Fruit fly (Drosophila melanogaster) whole organism, prepupa: Measurements from ENCODE around the gene Or33a.

ENCODE experiments used
- CG10669 ChIP-seq: fragments of 200-800 bp; sonication (Bioruptor generic); optimal IDR thresholded peaks from 3 replicates; lab custom pipeline; 2018; ENCODE audit warnings: missing biosample characterization, mild to moderate bottlenecking, missing genetic modification characterization, moderate library complexity
- CG11294 ChIP-seq: fragments of 200-800 bp; sonication (Bioruptor generic); IDR thresholded peaks from 2 replicates; pipeline ENCODE4 v1.3.6; 2022; ENCODE audit warnings: missing biosample characterization, missing genetic modification characterization
- CG11902 ChIP-seq: fragments of 200-800 bp; sonication (Bioruptor generic); optimal IDR thresholded peaks from 3 replicates; lab custom pipeline; 2016; ENCODE audit warnings: missing biosample characterization, missing genetic modification characterization
- CG1621 ChIP-seq: fragments of 200-800 bp; sonication (Bioruptor generic); optimal IDR thresholded peaks from 3 replicates; lab custom pipeline; 2018; ENCODE audit warnings: missing biosample characterization, mild to moderate bottlenecking, missing genetic modification characterization
- CG16779 ChIP-seq: fragments of 200-800 bp; sonication (Bioruptor generic); optimal IDR thresholded peaks from 3 replicates; lab custom pipeline; 2017; ENCODE audit warnings: missing biosample characterization, mild to moderate bottlenecking, missing genetic modification characterization
- CG3032 ChIP-seq: fragments of 200-800 bp; optimal IDR thresholded peaks from 2 replicates; lab custom pipeline; 2019; ENCODE audit warnings: missing biosample characterization, mild to moderate bottlenecking, missing genetic modification characterization, moderate library complexity
- CG31627 ChIP-seq: fragments of 200-800 bp; sonication (Bioruptor generic); optimal IDR thresholded peaks from 3 replicates; lab custom pipeline; 2016; ENCODE audit warnings: missing biosample characterization, missing genetic modification characterization
- CG32006 ChIP-seq: fragments of 200-800 bp; sonication (Bioruptor generic); optimal IDR thresholded peaks from 3 replicates; lab custom pipeline; 2017; ENCODE audit warnings: missing biosample characterization, mild to moderate bottlenecking, missing genetic modification characterization
- CG3919 ChIP-seq: fragments of 200-800 bp; sonication (Bioruptor generic); optimal IDR thresholded peaks from 3 replicates; lab custom pipeline; 2016; ENCODE audit warnings: missing biosample characterization, missing genetic modification characterization
- CG6276 ChIP-seq: fragments of 200-800 bp; sonication (Bioruptor generic); optimal IDR thresholded peaks from 2 replicates; lab custom pipeline; 2017; ENCODE audit warnings: missing biosample characterization, mild to moderate bottlenecking, missing genetic modification characterization
- CG6792 ChIP-seq: fragments of 200-800 bp; sonication (Bioruptor generic); optimal IDR thresholded peaks from 3 replicates; lab custom pipeline; 2016; ENCODE audit warnings: missing biosample characterization, missing genetic modification characterization
- CG6854 ChIP-seq: fragments of 200-800 bp; sonication (Bioruptor generic); optimal IDR thresholded peaks from 2 replicates; lab custom pipeline; 2017; ENCODE audit warnings: missing biosample characterization, mild to moderate bottlenecking, missing genetic modification characterization
- CG7368 ChIP-seq: fragments of 200-800 bp; sonication (Bioruptor generic); optimal IDR thresholded peaks from 3 replicates; lab custom pipeline; 2016; ENCODE audit warnings: missing biosample characterization, missing genetic modification characterization
- CG8119 ChIP-seq: fragments of 200-800 bp; sonication (Bioruptor generic); IDR thresholded peaks from 3 replicates; pipeline ENCODE4 v1.3.6; 2022; ENCODE audit warnings: missing biosample characterization, missing genetic modification characterization
- CG8319 ChIP-seq: fragments of 200-800 bp; sonication (Bioruptor generic); optimal IDR thresholded peaks from 3 replicates; lab custom pipeline; 2016; ENCODE audit warnings: missing biosample characterization, missing genetic modification characterization
- CG8632 ChIP-seq: fragments of 200-800 bp; sonication (Bioruptor generic); optimal IDR thresholded peaks from 3 replicates; lab custom pipeline; 2016; ENCODE audit warnings: missing biosample characterization, missing genetic modification characterization
- CG9139 ChIP-seq: fragments of 200-800 bp; sonication (Bioruptor generic); optimal IDR thresholded peaks from 3 replicates; lab custom pipeline; 2017; ENCODE audit warnings: missing biosample characterization, mild to moderate bottlenecking, missing genetic modification characterization
- Eip75B ChIP-seq: fragments of 200-800 bp; sonication (Bioruptor generic); optimal IDR thresholded peaks from 3 replicates; lab custom pipeline; 2016; ENCODE audit warnings: missing biosample characterization, missing genetic modification characterization
- Eip78C ChIP-seq: fragments of 200-800 bp; sonication (Bioruptor generic); peaks from one replicate; lab custom pipeline; 2016; ENCODE audit warnings: missing biosample characterization, missing genetic modification characterization
- Eip93F ChIP-seq: fragments of 200-800 bp; sonication (Bioruptor generic); optimal IDR thresholded peaks from 2 replicates; lab custom pipeline; 2016; ENCODE audit warnings: missing biosample characterization, mild to moderate bottlenecking, missing genetic modification characterization
- Ets21C ChIP-seq: fragments of 200-800 bp; sonication (Bioruptor generic); optimal IDR thresholded peaks from 3 replicates; lab custom pipeline; 2016; ENCODE audit warnings: missing biosample characterization, missing genetic modification characterization
- Ets96B ChIP-seq: fragments of 200-800 bp; optimal IDR thresholded peaks from 2 replicates; lab custom pipeline; 2019; ENCODE audit warnings: missing biosample characterization, mild to moderate bottlenecking, missing genetic modification characterization, moderate library complexity
- Hr38 ChIP-seq: sonication (Bioruptor generic); optimal IDR thresholded peaks from 2 replicates; lab custom pipeline; 2016; ENCODE audit warnings: missing biosample characterization, missing genetic modification characterization
- Hr39 ChIP-seq: fragments of 200-800 bp; sonication (Bioruptor generic); optimal IDR thresholded peaks from 2 replicates; lab custom pipeline; 2016; ENCODE audit warnings: missing biosample characterization, missing genetic modification characterization
- Hr4 ChIP-seq: fragments of 200-800 bp; sonication (Bioruptor generic); optimal IDR thresholded peaks from 3 replicates; lab custom pipeline; 2016; ENCODE audit warnings: missing biosample characterization, missing genetic modification characterization
- Lpt ChIP-seq: fragments of 200-800 bp; sonication (Bioruptor generic); optimal IDR thresholded peaks from 3 replicates; lab custom pipeline; 2016; ENCODE audit warnings: missing biosample characterization, missing genetic modification characterization
- Met ChIP-seq: fragments of 200-800 bp; sonication (Bioruptor generic); optimal IDR thresholded peaks from 3 replicates; lab custom pipeline; 2016; ENCODE audit warnings: missing biosample characterization, missing genetic modification characterization
- OdsH ChIP-seq: fragments of 200-800 bp; sonication (Bioruptor generic); optimal IDR thresholded peaks from 3 replicates; lab custom pipeline; 2016; ENCODE audit warnings: missing biosample characterization, missing genetic modification characterization
- Smox ChIP-seq: fragments of 200-800 bp; sonication (Bioruptor generic); optimal IDR thresholded peaks from 3 replicates; lab custom pipeline; 2016; ENCODE audit warnings: missing biosample characterization, missing genetic modification characterization
- Sox102F ChIP-seq: fragments of 200-800 bp; sonication (Bioruptor generic); optimal IDR thresholded peaks from 2 replicates; lab custom pipeline; 2016; ENCODE audit warnings: missing biosample characterization, mild to moderate bottlenecking, missing genetic modification characterization
- Sox14 ChIP-seq: fragments of 200-800 bp; sonication (Bioruptor generic); optimal IDR thresholded peaks from 3 replicates; lab custom pipeline; 2016; ENCODE audit warnings: missing biosample characterization, missing genetic modification characterization
- Sox15 ChIP-seq: fragments of 200-800 bp; sonication (Bioruptor generic); optimal IDR thresholded peaks from 3 replicates; lab custom pipeline; 2016; ENCODE audit warnings: missing biosample characterization, missing genetic modification characterization
- acj6 ChIP-seq: fragments of 200-800 bp; sonication (Bioruptor generic); optimal IDR thresholded peaks from 3 replicates; lab custom pipeline; 2016; ENCODE audit warnings: missing biosample characterization, missing genetic modification characterization
- cyc ChIP-seq: fragments of 200-800 bp; sonication (Bioruptor generic); optimal IDR thresholded peaks from 3 replicates; lab custom pipeline; 2016; ENCODE audit warnings: missing biosample characterization, missing genetic modification characterization
- dac ChIP-seq: fragments of 200-800 bp; sonication (Bioruptor generic); optimal IDR thresholded peaks from 2 replicates; lab custom pipeline; 2017; ENCODE audit warnings: missing biosample characterization, mild to moderate bottlenecking, missing genetic modification characterization
- eg ChIP-seq: fragments of 200-800 bp; sonication (Bioruptor generic); IDR thresholded peaks from 3 replicates; pipeline ENCODE4 v1.3.6; 2022; ENCODE audit warnings: missing biosample characterization, missing genetic modification characterization
- esn ChIP-seq: fragments of 200-800 bp; sonication (Bioruptor generic); optimal IDR thresholded peaks from 2 replicates; lab custom pipeline; 2016; ENCODE audit warnings: missing biosample characterization, mild to moderate bottlenecking, missing genetic modification characterization, moderate library complexity
- fd59A ChIP-seq: fragments of 200-800 bp; sonication (Bioruptor generic); optimal IDR thresholded peaks from 2 replicates; lab custom pipeline; 2017; ENCODE audit warnings: missing biosample characterization, mild to moderate bottlenecking, missing genetic modification characterization, missing genetic modification reagents
- fd85E ChIP-seq: fragments of 200-800 bp; sonication (Bioruptor generic); optimal IDR thresholded peaks from 3 replicates; lab custom pipeline; 2016; ENCODE audit warnings: missing biosample characterization, missing genetic modification characterization
- fkh ChIP-seq: fragments of 200-800 bp; sonication (Bioruptor generic); optimal IDR thresholded peaks from 3 replicates; lab custom pipeline; 2017; ENCODE audit warnings: missing biosample characterization, mild to moderate bottlenecking, missing genetic modification characterization, moderate library complexity
- lz ChIP-seq: fragments of 200-800 bp; sonication (Bioruptor generic); optimal IDR thresholded peaks from 3 replicates; lab custom pipeline; 2016; ENCODE audit warnings: missing biosample characterization, missing genetic modification characterization
- net ChIP-seq: fragments of 200-800 bp; sonication (Bioruptor generic); optimal IDR thresholded peaks from 3 replicates; lab custom pipeline; 2016; ENCODE audit warnings: missing biosample characterization, missing genetic modification characterization
- pdm3 ChIP-seq: fragments of 200-800 bp; sonication (Bioruptor generic); optimal IDR thresholded peaks from 3 replicates; lab custom pipeline; 2016; ENCODE audit warnings: missing biosample characterization, missing genetic modification characterization
- ss ChIP-seq, 2 experiments: fragments of 200-800 bp; sonication (Bioruptor generic); optimal IDR thresholded peaks; 2 replicates in 1 of 2; 3 replicates in 1 of 2; lab custom pipeline; 2017 to 2018; ENCODE audit warnings: mild to moderate bottlenecking in 2 of 2, missing biosample characterization in 2 of 2, missing genetic modification characterization in 2 of 2, moderate library complexity in 1 of 2
- svp ChIP-seq: fragments of 200-800 bp; sonication (Bioruptor generic); peaks from one replicate; lab custom pipeline; 2016; ENCODE audit warnings: missing biosample characterization, missing genetic modification characterization
- topi ChIP-seq: fragments of 200-800 bp; sonication (Bioruptor generic); optimal IDR thresholded peaks from 3 replicates; lab custom pipeline; 2016; ENCODE audit warnings: missing biosample characterization, missing genetic modification characterization
- vri ChIP-seq: fragments of 200-800 bp; sonication (Bioruptor generic); optimal IDR thresholded peaks from 3 replicates; lab custom pipeline; 2016; ENCODE audit warnings: missing biosample characterization, mild to moderate bottlenecking, missing genetic modification characterization

The Or33a gene

dm6 chr2L:11949917-11950316 is 15.6 kb downstream of the Or33a start (continued):
- TF ChIP-seq lz (peak; percentile 35), Smox (GFP tag; lab: Kevin White, UChicago) (peak; percentile 21), cyc (peak; percentile 26), CG3032 (tag; lab: Kevin White, UChicago) (peak; percentile 49), CG8632 (GFP tag; lab: Kevin White, UChicago) (peak; percentile 33), Ets21C (GFP tag; lab: Kevin White, UChicago) (no peak), topi (GFP tag; lab: Kevin White, UChicago) (peak; percentile 25), CG7368 (GFP tag; lab: Kevin White, UChicago) (peak; percentile 16), CG16779 (tag; lab: Kevin White, UChicago) (peak; percentile 73), Eip93F (GFP tag; lab: Kevin White, UChicago) (no peak), Eip78C (GFP tag; lab: Kevin White, UChicago) (peak; percentile 79), Sox15 (GFP tag; lab: Kevin White, UChicago) (peak; percentile 3), Sox102F (GFP tag; lab: Kevin White, UChicago) (no peak), eg (GFP tag; lab: Robert Waterston, UW) (peak; percentile 96), net (peak; percentile 81), vri (no peak), Sox14 (GFP tag; lab: Kevin White, UChicago) (peak; percentile 75), Eip75B (GFP tag; lab: Kevin White, UChicago) (peak; percentile 59), CG9139 (GFP tag; lab: Kevin White, UChicago) (peak; percentile 9), Hr38 (GFP tag; lab: Kevin White, UChicago) (peak; percentile 66), Ets96B (tag; lab: Kevin White, UChicago) (peak; percentile 31), CG8319 (GFP tag; lab: Kevin White, UChicago) (no peak), acj6 (GFP tag; lab: Kevin White, UChicago) (peak; percentile 73), CG10669 (GFP tag; lab: Kevin White, UChicago) (peak; percentile 56), svp (GFP tag; lab: Kevin White, UChicago) (no peak), CG1621 (peak; percentile 64), Met (GFP tag; lab: Kevin White, UChicago) (peak; percentile 53), CG6792 (GFP tag; lab: Kevin White, UChicago) (peak; percentile 47), CG6276 (GFP tag; lab: Kevin White, UChicago) (peak; percentile 80), Hr39 (GFP tag; lab: Kevin White, UChicago) (peak; percentile 56), ss (GFP tag; optimal IDR thresholded peaks at IDR 0.05; lab: Kevin White, UChicago) (peak in 1 of 2 experiments; percentile 23), CG6854 (GFP tag; lab: Kevin White, UChicago) (no peak), CG32006 (GFP tag; lab: Kevin White, UChicago) (peak; percentile 94), CG31627 (GFP tag; lab: Kevin White, UChicago) (peak; percentile 56), fkh (GFP tag; lab: Kevin White, UChicago) (no peak), fd59A (GFP tag; lab: Kevin White, UChicago) (peak; percentile 65), CG11294 (GFP tag; lab: Robert Waterston, UW) (peak; percentile 88), OdsH (GFP tag; lab: Kevin White, UChicago) (peak; percentile 86), Hr4 (GFP tag; lab: Kevin White, UChicago) (peak; percentile 94), dac (GFP tag; lab: Kevin White, UChicago) (peak; percentile 87), fd85E (GFP tag; lab: Kevin White, UChicago) (no peak)

dm6 chr2L:11955839-11956238 is 21.5 kb downstream of the Or33a start:
- TF ChIP-seq Lpt (GFP tag; lab: Kevin White, UChicago) (no peak), CG11902 (GFP tag; lab: Kevin White, UChicago) (no peak), pdm3 (no peak), esn (GFP tag; lab: Kevin White, UChicago) (no peak), lz (no peak), CG3919 (GFP tag; lab: Kevin White, UChicago) (no peak), net (no peak), CG32006 (GFP tag; lab: Kevin White, UChicago) (no peak), CG7368 (GFP tag; lab: Kevin White, UChicago) (no peak), Smox (GFP tag; lab: Kevin White, UChicago) (no peak), CG8119 (GFP tag; lab: Robert Waterston, UW) (no peak), svp (GFP tag; lab: Kevin White, UChicago) (no peak), CG16779 (tag; lab: Kevin White, UChicago) (no peak)
